Fruit fly (Drosophila melanogaster): ENCODE data around the gene CG15370.
A peak's percentile ranks its signal among the peaks of the same experiment; 100 is the strongest.

The CG15370 gene

dm6 chrX:9215485-9215884 is 9.8 kb upstream of the CG15370 start, which contains the start of gene CG15368:
Gene CG15368, plus strand, starts transcription at chrX:9215785.
- no peak for TF ChIP-seq Usf (GFP tag; optimal IDR thresholded peaks at IDR 0.05)
- no peak for TF ChIP-seq CG32772 (GFP tag; IDR thresholded peaks at IDR 0.05)

DNA sequence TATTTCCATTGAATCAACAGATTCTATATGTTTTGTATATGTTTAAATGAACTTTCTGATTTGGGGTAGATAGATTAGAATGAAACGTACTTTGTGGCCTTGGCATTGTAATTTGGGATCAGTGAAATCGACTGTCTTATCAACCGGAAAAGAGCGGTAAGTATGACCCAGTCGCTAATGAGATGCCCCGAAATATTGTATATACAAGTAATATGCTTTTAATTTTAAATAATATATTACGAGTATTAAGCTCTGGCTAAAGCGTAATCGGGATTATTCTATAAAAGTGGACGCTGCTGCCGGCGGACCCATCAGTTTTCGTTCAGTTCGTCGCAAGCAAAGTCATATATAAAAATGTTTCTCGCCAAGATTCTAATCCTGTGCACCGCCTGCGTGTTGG is 8.7 kb upstream of the CG15370 start, which contains the start of gene CG15369:
TSS of gene CG15369 (plus strand) at position 301 of the 400 bp plus-strand sequence.
- no peak for TF ChIP-seq Gug (GFP tag; IDR thresholded peaks at IDR 0.05)
- no peak for TF ChIP-seq dpn (GFP tag; optimal IDR thresholded peaks at IDR 0.05)
- TF ChIP-seq CG10565 (GFP tag; optimal IDR thresholded peaks at IDR 0.05), result no peak
- no peak for TF ChIP-seq yki (optimal IDR thresholded peaks at IDR 0.05)
- no peak for TF ChIP-seq CG10543 (GFP tag; optimal IDR thresholded peaks at IDR 0.05)
- TF ChIP-seq CG34376 (GFP tag; optimal IDR thresholded peaks at IDR 0.05), result no peak

DNA sequence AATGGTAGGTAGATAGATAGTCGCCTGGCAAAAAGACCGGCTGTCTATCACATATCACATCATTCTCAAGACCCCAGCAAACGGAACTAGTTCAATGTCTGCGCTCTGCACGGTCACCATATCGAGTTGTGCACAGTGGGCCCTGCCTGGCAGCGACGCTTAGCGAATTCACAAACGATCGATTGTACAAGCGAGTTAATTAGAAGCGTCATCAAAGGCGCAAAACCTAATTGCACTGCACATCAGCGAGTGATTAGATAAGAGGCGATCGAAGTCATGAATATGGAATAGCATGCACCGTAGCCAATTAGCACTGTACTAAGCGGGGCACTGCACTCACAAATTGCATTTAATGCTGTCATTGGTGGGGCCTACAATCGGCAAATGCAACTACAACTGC is 4.8 kb upstream of the CG15370 start:
- no peak for TF ChIP-seq Dip2 (GFP tag; IDR thresholded peaks at IDR 0.05)
- peak; percentile 22 for TF ChIP-seq Blimp-1 (GFP tag; optimal IDR thresholded peaks at IDR 0.05)
- TF ChIP-seq CG15073 (GFP tag; optimal IDR thresholded peaks at IDR 0.05), result no peak
- TF ChIP-seq nerfin-2 (GFP tag; IDR thresholded peaks at IDR 0.05; ENCODE audit: partially characterized antibody), result no peak
- TF ChIP-seq Med (GFP tag), result peak; percentile 81
- TF ChIP-seq Ets65A (GFP tag), result peak; percentile 85
- TF ChIP-seq Antp (GFP tag; optimal IDR thresholded peaks at IDR 0.05), result peak; percentile 32
- TF ChIP-seq Ptx1 (GFP tag; IDR thresholded peaks at IDR 0.05), result peak; percentile 40; the same call in 1 of the 2 replicates
- TF ChIP-seq CG14050 (GFP tag; IDR thresholded peaks at IDR 0.05), result no peak
- peak; percentile 49; the same call in 1 of the 3 replicates for TF ChIP-seq zfh1 (GFP tag; IDR thresholded peaks at IDR 0.05)
- TF ChIP-seq Mes4 (GFP tag; optimal IDR thresholded peaks at IDR 0.05), result no peak
- no peak for TF ChIP-seq Dfd (GFP tag; optimal IDR thresholded peaks at IDR 0.05)
- no peak for TF ChIP-seq ind (GFP tag; optimal IDR thresholded peaks at IDR 0.05)
- no peak for TF ChIP-seq pb (GFP tag; optimal IDR thresholded peaks at IDR 0.05)
- peak; percentile 80 for TF ChIP-seq grau (tag; optimal IDR thresholded peaks at IDR 0.05)
- 0 out of 3 replicates have a peak, but pooled peaks have one; percentile 23 for TF ChIP-seq Mrtf (GFP tag; IDR thresholded peaks at IDR 0.05)
- TF ChIP-seq ken (GFP tag; IDR thresholded peaks at IDR 0.05), result 0 out of 3 replicates have a peak, but pooled peaks have one; percentile 16
- TF ChIP-seq CG15514 (GFP tag; optimal IDR thresholded peaks at IDR 0.05), result peak; percentile 90
- no peak for TF ChIP-seq grn (GFP tag; optimal IDR thresholded peaks at IDR 0.05)
- no peak for TF ChIP-seq Stat92E (GFP tag; optimal IDR thresholded peaks at IDR 0.05)
- peak; percentile 45; the same call in 1 of the 3 replicates for TF ChIP-seq dysf (GFP tag; IDR thresholded peaks at IDR 0.05)
- peak; percentile 36 for TF ChIP-seq CG10979 (tag; optimal IDR thresholded peaks at IDR 0.05)
- TF ChIP-seq HLH4C (GFP tag; IDR thresholded peaks at IDR 0.05; ENCODE audit: partially characterized antibody), result no peak
- TF ChIP-seq gem (tag; optimal IDR thresholded peaks at IDR 0.05), result peak; percentile 34
- TF ChIP-seq Nf-YB (GFP tag; optimal IDR thresholded peaks at IDR 0.05), result no peak
- no peak for TF ChIP-seq pho (GFP tag; optimal IDR thresholded peaks at IDR 0.05)
- TF ChIP-seq Abd-B (GFP tag; optimal IDR thresholded peaks at IDR 0.05), result no peak
- no peak for TF ChIP-seq CG9932 (GFP tag; IDR thresholded peaks at IDR 0.05)
- peak; percentile 53; the same call in 1 of the 2 replicates for TF ChIP-seq Xrp1 (GFP tag; IDR thresholded peaks at IDR 0.05)
- TF ChIP-seq ara (GFP tag; IDR thresholded peaks at IDR 0.05), result peak; percentile 55; the same call in 1 of the 2 replicates
- TF ChIP-seq tap (tag; optimal IDR thresholded peaks at IDR 0.05), result no peak
- no peak for TF ChIP-seq CG13894 (tag; optimal IDR thresholded peaks at IDR 0.05)
- no peak for TF ChIP-seq toy (GFP tag; IDR thresholded peaks at IDR 0.05)
- TF ChIP-seq row (GFP tag; IDR thresholded peaks at IDR 0.05), result peak; percentile 66
- peak; percentile 2 for TF ChIP-seq CG16863 (GFP tag; optimal IDR thresholded peaks at IDR 0.05)
- no peak for TF ChIP-seq sob (GFP tag; IDR thresholded peaks at IDR 0.05)
- TF ChIP-seq bab2 (GFP tag; optimal IDR thresholded peaks at IDR 0.05), result peak; percentile 13
- 0 out of 3 replicates have a peak, but pooled peaks have one; percentile 14 for TF ChIP-seq CG17361 (GFP tag; IDR thresholded peaks at IDR 0.05)
- peak; percentile 20 for TF ChIP-seq nmo (GFP tag; optimal IDR thresholded peaks at IDR 0.05)
- peak; percentile 42; the same call in 1 of the 2 replicates for TF ChIP-seq CG4404 (GFP tag; IDR thresholded peaks at IDR 0.05)
